Fruit fly (Drosophila melanogaster) whole organism, embryonic: ENCODE data around the gene CG32267.

Experiments
- Aef1 ChIP-seq: fragments of 200-800 bp; sonication (Bioruptor generic); IDR thresholded peaks from 3 replicates; pipeline ENCODE4 v1.3.6; 2022; ENCODE audit warnings: missing biosample characterization, missing genetic modification characterization
- CG10565 ChIP-seq: fragments of 200-800 bp; sonication (Bioruptor generic); optimal IDR thresholded peaks from 3 replicates; lab custom pipeline; 2016; ENCODE audit warnings: missing biosample characterization, mild to moderate bottlenecking, missing genetic modification characterization
- CG11247 ChIP-seq: fragments of 200-800 bp; sonication (Bioruptor generic); IDR thresholded peaks from 2 replicates; pipeline ENCODE4 v1.3.6; 2022; ENCODE audit warnings: missing biosample characterization, missing genetic modification characterization
- CG11456 ChIP-seq: fragments of 200-800 bp; sonication (Bioruptor generic); IDR thresholded peaks from 3 replicates; pipeline ENCODE4 v1.3.6; 2022; ENCODE audit warnings: missing biosample characterization, missing genetic modification characterization
- CG11504 ChIP-seq: fragments of 200-800 bp; sonication (Bioruptor generic); optimal IDR thresholded peaks from 3 replicates; lab custom pipeline; 2019; ENCODE audit warnings: missing biosample characterization, mild to moderate bottlenecking, missing genetic modification characterization, moderate library complexity
- CG11695 ChIP-seq: fragments of 200-800 bp; sonication (Bioruptor generic); IDR thresholded peaks from 3 replicates; pipeline ENCODE4 v1.3.6; 2022; ENCODE audit warnings: missing biosample characterization, missing genetic modification characterization
- CG11696 ChIP-seq: fragments of 200-800 bp; sonication (Bioruptor generic); IDR thresholded peaks from 2 replicates; pipeline ENCODE4 v1.3.6; 2022; ENCODE audit warnings: missing biosample characterization, missing genetic modification characterization
- CG13287 ChIP-seq: fragments of 200-800 bp; sonication (Bioruptor generic); IDR thresholded peaks from 2 replicates; pipeline ENCODE4 v1.3.6; 2022; ENCODE audit warnings: missing biosample characterization, missing genetic modification characterization; ENCODE audit not compliant: partially characterized antibody
- CG14050 ChIP-seq: fragments of 200-800 bp; sonication (Bioruptor generic); IDR thresholded peaks from 3 replicates; pipeline ENCODE4 v1.3.6; 2022; ENCODE audit warnings: missing biosample characterization, missing genetic modification characterization
- CG1529 ChIP-seq: fragments of 200-800 bp; sonication (Bioruptor generic); optimal IDR thresholded peaks from 3 replicates; lab custom pipeline; 2018; ENCODE audit warnings: missing biosample characterization, missing genetic modification characterization
- CG15479 ChIP-seq: fragments of 200-800 bp; sonication (Bioruptor generic); optimal IDR thresholded peaks from 3 replicates; lab custom pipeline; 2019; ENCODE audit warnings: missing biosample characterization, mild to moderate bottlenecking, missing genetic modification characterization, moderate library complexity
- CG1792 ChIP-seq: fragments of 200-800 bp; sonication (Bioruptor generic); optimal IDR thresholded peaks from 2 replicates; lab custom pipeline; 2016; ENCODE audit warnings: missing biosample characterization, missing genetic modification characterization
- CG18476 ChIP-seq: fragments of 200-800 bp; sonication (Bioruptor generic); optimal IDR thresholded peaks from 2 replicates; lab custom pipeline; 2016; ENCODE audit warnings: missing biosample characterization, mild to moderate bottlenecking, missing genetic modification characterization
- CG34224 ChIP-seq: fragments of 200-800 bp; sonication (Bioruptor generic); IDR thresholded peaks from 3 replicates; pipeline ENCODE4 v1.3.6; 2022; ENCODE audit warnings: missing biosample characterization, missing genetic modification characterization; ENCODE audit not compliant: partially characterized antibody
- CG7839 ChIP-seq: fragments of 200-800 bp; sonication (Bioruptor generic); optimal IDR thresholded peaks from 3 replicates; lab custom pipeline; 2018; ENCODE audit warnings: missing biosample characterization, mild to moderate bottlenecking, missing genetic modification characterization, moderate library complexity
- CG8281 ChIP-seq: fragments of 200-800 bp; sonication (Bioruptor generic); optimal IDR thresholded peaks from 2 replicates; lab custom pipeline; 2018; ENCODE audit warnings: missing biosample characterization, mild to moderate bottlenecking, missing genetic modification characterization, moderate library complexity
- CG9797 ChIP-seq: fragments of 200-800 bp; sonication (Bioruptor generic); optimal IDR thresholded peaks from 3 replicates; lab custom pipeline; 2018; ENCODE audit warnings: missing biosample characterization, mild to moderate bottlenecking, missing genetic modification characterization
- Camta ChIP-seq: fragments of 200-800 bp; sonication (Bioruptor generic); optimal IDR thresholded peaks from 2 replicates; lab custom pipeline; 2016; ENCODE audit warnings: missing biosample characterization, missing genetic modification characterization
- Chrac-16 ChIP-seq: fragments of 200-800 bp; sonication (Bioruptor generic); optimal IDR thresholded peaks from 3 replicates; lab custom pipeline; 2016; ENCODE audit warnings: missing biosample characterization, missing genetic modification characterization
- D19A ChIP-seq: fragments of 200-800 bp; optimal IDR thresholded peaks from 3 replicates; lab custom pipeline; 2019; ENCODE audit warnings: missing biosample characterization, mild to moderate bottlenecking, missing genetic modification characterization, moderate library complexity
- Dref ChIP-seq: fragments of 200-800 bp; sonication (Bioruptor generic); IDR thresholded peaks from 2 replicates; pipeline ENCODE4 v1.3.6; 2022; ENCODE audit warnings: missing biosample characterization, missing genetic modification characterization
- H15 ChIP-seq: fragments of 200-800 bp; sonication (Bioruptor generic); IDR thresholded peaks from 3 replicates; pipeline ENCODE4 v1.3.6; 2022; ENCODE audit warnings: missing biosample characterization, missing genetic modification characterization
- HLH3B ChIP-seq: fragments of 200-800 bp; sonication (Bioruptor generic); IDR thresholded peaks from 2 replicates; pipeline ENCODE4 v1.3.6; 2022; ENCODE audit warnings: missing biosample characterization, missing genetic modification characterization
- HLH4C ChIP-seq: fragments of 200-800 bp; sonication (Bioruptor generic); IDR thresholded peaks from 3 replicates; pipeline ENCODE4 v1.3.6; 2022; ENCODE audit warnings: missing biosample characterization, missing genetic modification characterization; ENCODE audit not compliant: partially characterized antibody
- Myb ChIP-seq: fragments of 200-800 bp; sonication (Bioruptor generic); optimal IDR thresholded peaks from 2 replicates; lab custom pipeline; 2016; ENCODE audit warnings: missing biosample characterization, missing genetic modification characterization
- NC2β ChIP-seq: fragments of 200-800 bp; sonication (Bioruptor generic); optimal IDR thresholded peaks from 2 replicates; lab custom pipeline; 2016; ENCODE audit warnings: missing biosample characterization, missing genetic modification characterization
- NK7.1 ChIP-seq: fragments of 200-800 bp; sonication (Bioruptor generic); optimal IDR thresholded peaks from 3 replicates; lab custom pipeline; 2016; ENCODE audit warnings: missing biosample characterization, missing genetic modification characterization
- Oli ChIP-seq: fragments of 200-800 bp; sonication (Bioruptor generic); optimal IDR thresholded peaks from 2 replicates; lab custom pipeline; 2018; ENCODE audit warnings: missing biosample characterization, mild to moderate bottlenecking, missing genetic modification characterization, moderate library complexity
- Sry-δ ChIP-seq: fragments of 200-800 bp; sonication (Bioruptor generic); optimal IDR thresholded peaks from 2 replicates; lab custom pipeline; 2016; ENCODE audit warnings: missing biosample characterization, missing genetic modification characterization
- Trl ChIP-seq, 3 experiments: fragments of >200 bp in 2 of 3; fragments of 200-800 bp in 1 of 3; sonication (Bioruptor generic) in 1 of 3; optimal IDR thresholded peaks; 2 replicates in 1 of 3; 3 replicates in 2 of 3; lab custom pipeline; 2016 to 2017; ENCODE audit warnings: missing biosample characterization in 1 of 3, missing genetic modification characterization in 1 of 3
- Usf ChIP-seq: fragments of 200-800 bp; sonication (Bioruptor generic); optimal IDR thresholded peaks from 2 replicates; lab custom pipeline; 2017; ENCODE audit warnings: missing genotype, missing biosample characterization, missing genetic modification characterization
- ara ChIP-seq: fragments of 200-800 bp; sonication (Bioruptor generic); IDR thresholded peaks from 2 replicates; pipeline ENCODE4 v1.3.6; 2022; ENCODE audit warnings: missing biosample characterization, missing genetic modification characterization
- bab2 ChIP-seq: fragments of 200-800 bp; sonication (Bioruptor generic); optimal IDR thresholded peaks from 2 replicates; lab custom pipeline; 2016; ENCODE audit warnings: missing biosample characterization, missing genetic modification characterization
- cg ChIP-seq: fragments of 200-800 bp; sonication (Bioruptor generic); optimal IDR thresholded peaks from 3 replicates; lab custom pipeline; 2019; ENCODE audit warnings: missing biosample characterization, mild to moderate bottlenecking, missing genetic modification characterization, moderate library complexity
- chinmo ChIP-seq: fragments of 200-800 bp; sonication (Bioruptor generic); IDR thresholded peaks from 4 replicates; pipeline ENCODE4 v1.3.6; 2022; ENCODE audit warnings: missing biosample characterization, missing genetic modification characterization; ENCODE audit not compliant: partially characterized antibody
- crc ChIP-seq: fragments of 200-800 bp; sonication (Bioruptor generic); optimal IDR thresholded peaks from 2 replicates; lab custom pipeline; 2016; ENCODE audit warnings: missing biosample characterization, missing genetic modification characterization
- dan ChIP-seq: fragments of 200-800 bp; sonication (Bioruptor generic); IDR thresholded peaks from 2 replicates; pipeline ENCODE4 v1.3.6; 2022; ENCODE audit warnings: missing biosample characterization, missing genetic modification characterization
- ewg ChIP-seq: fragments of 200-800 bp; sonication (Bioruptor generic); optimal IDR thresholded peaks from 3 replicates; lab custom pipeline; 2017; ENCODE audit warnings: mild to moderate bottlenecking, missing biosample characterization, missing genetic modification reagents, missing genetic modification characterization
- fd3F ChIP-seq: fragments of 200-800 bp; sonication (Bioruptor generic); optimal IDR thresholded peaks from 2 replicates; lab custom pipeline; 2018; ENCODE audit warnings: missing biosample characterization, mild to moderate bottlenecking, missing genetic modification characterization, moderate library complexity
- hbn ChIP-seq: fragments of 200-800 bp; sonication (Bioruptor generic); IDR thresholded peaks from 2 replicates; pipeline ENCODE4 v1.3.6; 2022; ENCODE audit warnings: missing biosample characterization, missing genetic modification characterization; ENCODE audit not compliant: partially characterized antibody
- hkb ChIP-seq, 2 experiments: fragments of 200-800 bp in 1 of 2; fragments of >200 bp in 1 of 2; sonication (Bioruptor generic) in 1 of 2; IDR thresholded peaks in 1 of 2; optimal IDR thresholded peaks in 1 of 2; 2 replicates each; pipeline versions ENCODE4 v1.3.6 to Lab custom; 2017 to 2022; ENCODE audit warnings: missing biosample characterization in 1 of 2, missing genetic modification characterization in 1 of 2
- ken ChIP-seq: fragments of 200-800 bp; sonication (Bioruptor generic); IDR thresholded peaks from 3 replicates; pipeline ENCODE4 v1.3.6; 2022; ENCODE audit warnings: missing biosample characterization, missing genetic modification characterization
- otp ChIP-seq: fragments of 200-800 bp; sonication (Bioruptor generic); IDR thresholded peaks from 3 replicates; pipeline ENCODE4, ENCODE4 v1.3.6; 2022; ENCODE audit warnings: missing biosample characterization, missing genetic modification characterization
- p53 ChIP-seq: fragments of 200-800 bp; sonication (Bioruptor generic); optimal IDR thresholded peaks from 2 replicates; lab custom pipeline; 2016; ENCODE audit warnings: missing biosample characterization, missing genetic modification characterization
- pros ChIP-seq: fragments of 200-800 bp; sonication (Bioruptor generic); optimal IDR thresholded peaks from 3 replicates; lab custom pipeline; 2019; ENCODE audit warnings: missing biosample characterization, mild to moderate bottlenecking, missing genetic modification characterization, moderate library complexity
- pzg ChIP-seq: fragments of 200-800 bp; sonication (Bioruptor generic); optimal IDR thresholded peaks from 3 replicates; lab custom pipeline; 2018; ENCODE audit warnings: missing biosample characterization, mild to moderate bottlenecking, missing genetic modification characterization, moderate library complexity
- sim ChIP-seq: fragments of 200-800 bp; sonication (Bioruptor generic); IDR thresholded peaks from 2 replicates; pipeline ENCODE4 v1.3.6; 2022; ENCODE audit warnings: missing biosample characterization, missing genetic modification characterization
- sqz ChIP-seq: fragments of 200-800 bp; sonication (Bioruptor generic); optimal IDR thresholded peaks from 3 replicates; lab custom pipeline; 2018; ENCODE audit warnings: missing biosample characterization, mild to moderate bottlenecking, missing genetic modification characterization
- vfl ChIP-seq: fragments of 200-800 bp; sonication (Bioruptor generic); optimal IDR thresholded peaks from 2 replicates; lab custom pipeline; 2016; ENCODE audit warnings: missing biosample characterization, missing genetic modification characterization

The CG32267 gene

dm6 chr3L:3460402-3461027 lies 11.4 kb downstream of the CG32267 start, which contains the start of gene eIF5B (continued):
- peak; percentile 66 for TF ChIP-seq Dref (GFP tag; lab: Robert Waterston, UW)
- peak; percentile 73 for TF ChIP-seq CG11504
- TF ChIP-seq D19A (tag; lab: Kevin White, UChicago), result peak; percentile 66
- peak; percentile 83 for TF ChIP-seq Chrac-16 (GFP tag; lab: Kevin White, UChicago)
- peak; percentile 78 for TF ChIP-seq H15 (GFP tag; lab: Robert Waterston, UW)
- TF ChIP-seq CG11696 (GFP tag; lab: Robert Waterston, UW), result peak; percentile 51; the same call in 1 of the 2 replicates
- TF ChIP-seq otp (GFP tag; lab: Robert Waterston, UW), result peak; percentile 90
- TF ChIP-seq dan, result peak; percentile 58; the same call in 1 of the 2 replicates
- TF ChIP-seq CG15479 (GFP tag; lab: Kevin White, UChicago), result no peak
- peak; percentile 80 for TF ChIP-seq CG11695 (GFP tag; lab: Robert Waterston, UW)
- TF ChIP-seq CG11247, result peak; percentile 82
- TF ChIP-seq CG9797, result peak; percentile 60
- peak; percentile 72; the same call in 1 of the 2 replicates for TF ChIP-seq HLH3B (GFP tag; lab: Robert Waterston, UW)
- peak; percentile 70 for TF ChIP-seq CG1529 (GFP tag; lab: Kevin White, UChicago)
- TF ChIP-seq ewg (GFP tag; lab: Kevin White, UChicago), result peak; percentile 70
- peak; percentile 2 for TF ChIP-seq CG18476 (GFP tag; lab: Kevin White, UChicago)
- no peak for TF ChIP-seq sqz
- TF ChIP-seq CG7839 (tag; lab: Kevin White, UChicago), result peak; percentile 79
- TF ChIP-seq CG8281 (tag; lab: Kevin White, UChicago), result peak; percentile 48
- peak; percentile 33 for TF ChIP-seq crc (GFP tag; lab: Kevin White, UChicago)
- TF ChIP-seq Oli (tag; lab: Kevin White, UChicago), result peak; percentile 85
- TF ChIP-seq vfl, result peak; percentile 50
- TF ChIP-seq Trl (optimal IDR thresholded peaks at IDR 0.05; lab: Kevin White, UChicago), result no peak
- TF ChIP-seq Trl (GFP tag; optimal IDR thresholded peaks at IDR 0.05; lab: Kevin White, UChicago), result peak; percentile 12
- TF ChIP-seq HLH4C (GFP tag; lab: Robert Waterston, UW), result no peak
- TF ChIP-seq cg (GFP tag; lab: Kevin White, UChicago), result no peak
- peak; percentile 2 for TF ChIP-seq Sry-δ (GFP tag; lab: Kevin White, UChicago)
- TF ChIP-seq p53 (GFP tag; lab: Kevin White, UChicago), result no peak
- peak; percentile 78 for TF ChIP-seq Usf (GFP tag; lab: Kevin White, UChicago)
- peak; percentile 50 for TF ChIP-seq bab2
- TF ChIP-seq Aef1 (GFP tag; lab: Robert Waterston, UW), result peak; percentile 81
- TF ChIP-seq chinmo (GFP tag; lab: Robert Waterston, UW), result no peak
- TF ChIP-seq Myb (GFP tag; lab: Kevin White, UChicago), result peak; percentile 14
- peak; percentile 29 for TF ChIP-seq Camta (GFP tag; lab: Kevin White, UChicago)
- TF ChIP-seq ken (GFP tag; lab: Robert Waterston, UW), result peak; percentile 79
- peak; percentile 38; the same call in 1 of the 2 replicates for TF ChIP-seq CG13287 (GFP tag; lab: Robert Waterston, UW)
- TF ChIP-seq pzg, result peak; percentile 55
- TF ChIP-seq hkb (optimal IDR thresholded peaks at IDR 0.05; lab: Kevin White, UChicago), result no peak
- TF ChIP-seq hkb (GFP tag; IDR thresholded peaks at IDR 0.05; lab: Robert Waterston, UW), result peak; percentile 83
- peak; percentile 81 for TF ChIP-seq CG14050 (GFP tag; lab: Robert Waterston, UW)
- TF ChIP-seq NC2β, result peak; percentile 2
- peak; percentile 71 for TF ChIP-seq ara (GFP tag; lab: Robert Waterston, UW)
- no peak for TF ChIP-seq pros
- TF ChIP-seq hbn, result no peak
- no peak for TF ChIP-seq CG1792 (GFP tag; lab: Kevin White, UChicago)
- peak; percentile 67 for TF ChIP-seq fd3F (GFP tag; lab: Kevin White, UChicago)
- TF ChIP-seq sim (GFP tag; lab: Robert Waterston, UW), result no peak
- no peak for TF ChIP-seq CG10565 (GFP tag; lab: Kevin White, UChicago)
- TF ChIP-seq NK7.1, result no peak
- TF ChIP-seq CG34224 (GFP tag; lab: Robert Waterston, UW), result peak; percentile 17; the same call in 1 of the 3 replicates
- peak; percentile 89 for TF ChIP-seq CG11456 (GFP tag; lab: Robert Waterston, UW)
